Fruit fly (Drosophila melanogaster) whole organism, embryonic: ENCODE results near the gene CG3339.

Experiments
- CG10267 ChIP-seq: fragments of 200-800 bp; sonication (Bioruptor generic); optimal IDR thresholded peaks from 2 replicates; lab custom pipeline; 2018; ENCODE audit warnings: missing biosample characterization, mild to moderate bottlenecking, missing genetic modification characterization, moderate library complexity
- CG10462 ChIP-seq: fragments of 200-800 bp; sonication (Bioruptor generic); optimal IDR thresholded peaks from 2 replicates; lab custom pipeline; 2016; ENCODE audit warnings: missing biosample characterization, missing genetic modification characterization
- CG10979 ChIP-seq: fragments of 200-800 bp; sonication (Bioruptor generic); optimal IDR thresholded peaks from 2 replicates; lab custom pipeline; 2018; ENCODE audit warnings: missing biosample characterization, mild to moderate bottlenecking, missing genetic modification characterization, moderate library complexity
- CG17612 ChIP-seq: fragments of 200-800 bp; sonication (Bioruptor generic); IDR thresholded peaks from 2 replicates; pipeline ENCODE4 v1.3.6; 2022; ENCODE audit warnings: missing biosample characterization, missing genetic modification characterization
- CG18262 ChIP-seq: fragments of 200-800 bp; optimal IDR thresholded peaks from 3 replicates; lab custom pipeline; 2019; ENCODE audit warnings: missing biosample characterization, mild to moderate bottlenecking, missing genetic modification characterization, moderate library complexity
- CG2678 ChIP-seq: fragments of 200-800 bp; sonication (Bioruptor generic); optimal IDR thresholded peaks from 3 replicates; lab custom pipeline; 2019; ENCODE audit warnings: missing biosample characterization, mild to moderate bottlenecking, missing genetic modification characterization, moderate library complexity
- CG2875 ChIP-seq: fragments of 200-800 bp; sonication (Bioruptor generic); optimal IDR thresholded peaks from 2 replicates; lab custom pipeline; 2017; ENCODE audit warnings: missing biosample characterization, mild to moderate bottlenecking, missing genetic modification characterization, missing genetic modification reagents
- CG3065 ChIP-seq: fragments of 200-800 bp; sonication (Bioruptor generic); optimal IDR thresholded peaks from 2 replicates; lab custom pipeline; 2016; ENCODE audit warnings: missing biosample characterization, missing genetic modification characterization
- CG31365 ChIP-seq: fragments of 200-800 bp; sonication (Bioruptor generic); optimal IDR thresholded peaks from 2 replicates; lab custom pipeline; 2018; ENCODE audit warnings: missing biosample characterization, mild to moderate bottlenecking, missing genetic modification characterization
- CG3281 ChIP-seq: fragments of 200-800 bp; sonication (Bioruptor generic); optimal IDR thresholded peaks from 3 replicates; lab custom pipeline; 2017; ENCODE audit warnings: missing biosample characterization, mild to moderate bottlenecking, missing genetic modification characterization
- CG3407 ChIP-seq: fragments of 200-800 bp; sonication (Bioruptor generic); optimal IDR thresholded peaks from 2 replicates; lab custom pipeline; 2018; ENCODE audit warnings: missing biosample characterization, mild to moderate bottlenecking, missing genetic modification characterization
- CG34422 ChIP-seq: fragments of 200-800 bp; sonication (Bioruptor generic); IDR thresholded peaks from 3 replicates; pipeline ENCODE4 v1.3.6; 2022; ENCODE audit warnings: missing biosample characterization, missing genetic modification characterization
- CG43689 ChIP-seq: fragments of 200-800 bp; sonication (Bioruptor generic); IDR thresholded peaks from 2 replicates; pipeline ENCODE4 v1.3.6; 2022; ENCODE audit warnings: missing biosample characterization, missing genetic modification characterization
- CG4404 ChIP-seq: fragments of 200-800 bp; sonication (Bioruptor generic); IDR thresholded peaks from 2 replicates; pipeline ENCODE4 v1.3.6; 2022; ENCODE audit warnings: missing biosample characterization, missing genetic modification characterization
- CG6791 ChIP-seq: fragments of 200-800 bp; sonication (Bioruptor generic); IDR thresholded peaks from 3 replicates; pipeline ENCODE4 v1.3.6; 2022; ENCODE audit warnings: missing biosample characterization, missing genetic modification characterization; ENCODE audit not compliant: partially characterized antibody
- CG7987 ChIP-seq: fragments of 200-800 bp; sonication (Bioruptor generic); optimal IDR thresholded peaks from 2 replicates; lab custom pipeline; 2018; ENCODE audit warnings: missing biosample characterization, mild to moderate bottlenecking, missing genetic modification characterization, moderate library complexity
- Fer2 ChIP-seq: fragments of 200-800 bp; sonication (Bioruptor generic); optimal IDR thresholded peaks from 2 replicates; lab custom pipeline; 2018; ENCODE audit warnings: missing biosample characterization, mild to moderate bottlenecking, missing genetic modification characterization, moderate library complexity
- HLH3B ChIP-seq: fragments of 200-800 bp; sonication (Bioruptor generic); IDR thresholded peaks from 2 replicates; pipeline ENCODE4 v1.3.6; 2022; ENCODE audit warnings: missing biosample characterization, missing genetic modification characterization
- Hey ChIP-seq: fragments of 200-800 bp; sonication (Bioruptor generic); optimal IDR thresholded peaks from 3 replicates; lab custom pipeline; 2018; ENCODE audit warnings: missing biosample characterization, mild to moderate bottlenecking, missing genetic modification characterization
- HmgD ChIP-seq: fragments of 200-800 bp; sonication (Bioruptor generic); optimal IDR thresholded peaks from 3 replicates; lab custom pipeline; 2016; ENCODE audit warnings: missing biosample characterization, missing genetic modification characterization
- Hmx ChIP-seq: fragments of 200-800 bp; sonication (Bioruptor generic); optimal IDR thresholded peaks from 2 replicates; lab custom pipeline; 2016; ENCODE audit warnings: missing biosample characterization, missing genetic modification characterization
- Hr39 ChIP-seq: fragments of >200 bp; optimal IDR thresholded peaks from 2 replicates; lab custom pipeline; 2017
- Lhr ChIP-seq: fragments of 200-800 bp; sonication (Bioruptor generic); optimal IDR thresholded peaks from 3 replicates; lab custom pipeline; 2017; ENCODE audit warnings: mild to moderate bottlenecking, missing biosample characterization, missing genetic modification reagents, missing genetic modification characterization
- PHDP ChIP-seq: fragments of 200-800 bp; sonication (Bioruptor generic); optimal IDR thresholded peaks from 3 replicates; lab custom pipeline; 2018; ENCODE audit warnings: missing biosample characterization, mild to moderate bottlenecking, missing genetic modification characterization, moderate library complexity
- Spps ChIP-seq: fragments of 200-800 bp; sonication (Bioruptor generic); optimal IDR thresholded peaks from 2 replicates; lab custom pipeline; 2018; ENCODE audit warnings: missing biosample characterization, mild to moderate bottlenecking, missing genetic modification characterization
- Usf ChIP-seq: fragments of 200-800 bp; sonication (Bioruptor generic); optimal IDR thresholded peaks from 2 replicates; lab custom pipeline; 2017; ENCODE audit warnings: missing genotype, missing biosample characterization, missing genetic modification characterization
- ab ChIP-seq: fragments of 200-800 bp; sonication (Bioruptor generic); optimal IDR thresholded peaks from 2 replicates; lab custom pipeline; 2016; ENCODE audit warnings: missing biosample characterization, missing genetic modification characterization
- ase ChIP-seq: fragments of 200-800 bp; sonication (Bioruptor generic); IDR thresholded peaks from 3 replicates; pipeline ENCODE4 v1.3.6; 2022; ENCODE audit warnings: missing biosample characterization, missing genetic modification characterization
- bcd ChIP-seq: fragments of 200-800 bp; sonication (Bioruptor generic); optimal IDR thresholded peaks from 2 replicates; lab custom pipeline; 2017; ENCODE audit warnings: missing biosample characterization, mild to moderate bottlenecking, missing genetic modification characterization
- chinmo ChIP-seq: fragments of 200-800 bp; sonication (Bioruptor generic); IDR thresholded peaks from 4 replicates; pipeline ENCODE4 v1.3.6; 2022; ENCODE audit warnings: missing biosample characterization, missing genetic modification characterization; ENCODE audit not compliant: partially characterized antibody
- cwo ChIP-seq: fragments of 200-800 bp; sonication (Bioruptor generic); optimal IDR thresholded peaks from 3 replicates; lab custom pipeline; 2017; ENCODE audit warnings: missing biosample characterization, missing genetic modification characterization, mild to moderate bottlenecking, moderate library complexity, missing genetic modification reagents
- eyg ChIP-seq: fragments of 200-800 bp; sonication (Bioruptor generic); optimal IDR thresholded peaks from 3 replicates; lab custom pipeline; 2016; ENCODE audit warnings: missing biosample characterization, missing genetic modification characterization
- fd3F ChIP-seq: fragments of 200-800 bp; sonication (Bioruptor generic); optimal IDR thresholded peaks from 2 replicates; lab custom pipeline; 2018; ENCODE audit warnings: missing biosample characterization, mild to moderate bottlenecking, missing genetic modification characterization, moderate library complexity
- insv ChIP-seq, 2 experiments: fragments of 200-800 bp; sonication (Bioruptor generic); optimal IDR thresholded peaks; 3 replicates each; lab custom pipeline; 2016 to 2018; ENCODE audit warnings: missing biosample characterization in 2 of 2, missing genetic modification characterization in 2 of 2
- luna ChIP-seq: fragments of 200-800 bp; sonication (Bioruptor generic); optimal IDR thresholded peaks from 2 replicates; lab custom pipeline; 2016; ENCODE audit warnings: missing biosample characterization, missing genetic modification characterization
- nom ChIP-seq: fragments of 200-800 bp; sonication (Bioruptor generic); optimal IDR thresholded peaks from 2 replicates; lab custom pipeline; 2017; ENCODE audit warnings: missing biosample characterization, missing genetic modification characterization, mild to moderate bottlenecking, moderate library complexity, missing genetic modification reagents
- pnt ChIP-seq: fragments of 200-800 bp; sonication (Bioruptor generic); optimal IDR thresholded peaks from 3 replicates; lab custom pipeline; 2016; ENCODE audit warnings: missing biosample characterization, missing genetic modification characterization
- sd ChIP-seq: fragments of 200-800 bp; sonication (Bioruptor generic); optimal IDR thresholded peaks from 3 replicates; lab custom pipeline; 2018; ENCODE audit warnings: missing biosample characterization, mild to moderate bottlenecking, missing genetic modification characterization, moderate library complexity
- sug ChIP-seq: fragments of 200-800 bp; optimal IDR thresholded peaks from 2 replicates; lab custom pipeline; 2019; ENCODE audit warnings: missing biosample characterization, mild to moderate bottlenecking, missing genetic modification characterization, moderate library complexity
- trem ChIP-seq: fragments of 200-800 bp; optimal IDR thresholded peaks from 3 replicates; lab custom pipeline; 2019; ENCODE audit warnings: missing biosample characterization, mild to moderate bottlenecking, missing genetic modification characterization, moderate library complexity
- twi ChIP-seq: fragments of 200-800 bp; optimal IDR thresholded peaks from 2 replicates; lab custom pipeline; 2019; ENCODE audit warnings: missing biosample characterization, mild to moderate bottlenecking, missing genetic modification characterization, moderate library complexity
- zen ChIP-seq: fragments of 200-800 bp; sonication (Bioruptor generic); optimal IDR thresholded peaks from 3 replicates; lab custom pipeline; 2018; ENCODE audit warnings: missing biosample characterization, mild to moderate bottlenecking, missing genetic modification characterization, moderate library complexity

Gene CG3339

DNA sequence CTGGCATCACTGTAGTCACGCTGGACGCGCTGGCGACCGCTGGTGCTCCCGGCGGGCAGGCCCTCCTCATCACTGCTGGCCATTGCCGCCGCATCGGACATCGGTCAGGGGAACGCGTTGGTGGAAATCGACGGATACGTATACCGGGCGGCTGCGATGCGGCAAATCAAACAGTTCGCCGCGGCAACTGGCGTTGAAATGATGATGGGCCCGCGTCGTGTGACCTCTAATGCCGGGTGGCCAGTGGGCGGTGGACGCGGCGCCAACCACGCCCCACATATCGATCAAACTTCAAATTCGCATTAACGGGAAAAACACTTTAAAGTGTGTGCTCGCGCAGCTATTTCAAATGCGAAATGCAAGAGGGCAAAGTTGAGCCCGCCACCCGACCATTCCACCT, at the start of gene CG3339:
Gene CG3339, minus strand, starts transcription at position 101 of the 400 bp plus-strand sequence.
- TF ChIP-seq pnt (no peak), CG2678 (tag; lab: Kevin White, UChicago) (no peak), HLH3B (no peak), Hmx (GFP tag; lab: Kevin White, UChicago) (no peak), trem (tag; lab: Kevin White, UChicago) (no peak), HmgD (GFP tag; lab: Kevin White, UChicago) (no peak), Fer2 (no peak), CG3407 (GFP tag; lab: Kevin White, UChicago) (no peak), CG6791 (GFP tag; lab: Robert Waterston, UW) (no peak), CG4404 (GFP tag; lab: Robert Waterston, UW) (no peak), bcd (GFP tag; lab: Kevin White, UChicago) (no peak)

DNA sequence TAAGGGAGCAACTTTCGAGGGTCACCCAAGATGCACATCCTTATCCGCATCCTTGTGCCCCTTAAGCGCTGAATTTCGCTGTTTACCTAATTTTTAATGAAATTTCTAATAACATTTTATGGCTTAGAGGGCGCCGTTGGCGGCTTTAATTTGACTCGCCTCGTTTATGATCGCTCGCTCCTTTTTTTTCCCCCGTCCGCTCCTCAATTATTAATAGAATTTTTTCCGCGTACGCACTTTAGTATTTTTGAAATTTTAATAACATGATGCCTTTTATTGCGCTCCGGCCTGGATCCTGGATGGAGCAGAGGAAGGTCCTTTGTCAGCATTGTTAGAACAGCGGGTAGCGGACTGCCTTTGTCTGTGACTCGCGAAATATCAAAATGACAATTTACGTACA, 46.5 kb upstream of the CG3339 start, which contains the start of gene CG46335:
Gene CG46335, minus strand, starts transcription at position 101 of the 400 bp plus-strand sequence.
- TF ChIP-seq eyg (no peak), CG10267 (tag; lab: Kevin White, UChicago) (no peak)
- TF ChIP-seq, all 482 proteins: peak for 0

DNA sequence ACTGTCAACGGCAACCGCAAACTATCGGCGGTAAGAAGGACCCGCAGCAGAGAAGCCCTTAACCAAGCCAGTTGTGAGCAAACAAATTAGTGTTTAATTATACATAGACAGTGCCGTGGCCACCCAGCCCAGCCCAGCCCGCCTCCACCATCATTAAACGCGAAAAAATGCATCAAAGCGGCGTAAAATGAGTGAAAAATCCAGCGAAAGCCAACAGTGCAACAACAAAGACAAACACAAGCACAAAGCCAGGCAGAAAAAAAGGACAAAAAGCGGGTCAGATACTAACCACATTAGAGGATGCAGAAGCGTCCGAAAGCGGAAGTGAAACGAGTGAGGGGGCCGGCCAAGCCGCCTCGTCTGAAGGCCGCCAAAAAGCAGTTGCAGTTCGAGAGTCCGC, 18.2 kb upstream of the CG3339 start, which contains the start of gene CG42534:
Gene CG42534, plus strand, starts transcription at position 301 of the 400 bp plus-strand sequence.
- TF ChIP-seq CG3065 (GFP tag; lab: Kevin White, UChicago) = no peak
- 0 out of 3 replicates have a peak, but pooled peaks have one; percentile 13 for TF ChIP-seq CG34422 (GFP tag; lab: Robert Waterston, UW)

DNA sequence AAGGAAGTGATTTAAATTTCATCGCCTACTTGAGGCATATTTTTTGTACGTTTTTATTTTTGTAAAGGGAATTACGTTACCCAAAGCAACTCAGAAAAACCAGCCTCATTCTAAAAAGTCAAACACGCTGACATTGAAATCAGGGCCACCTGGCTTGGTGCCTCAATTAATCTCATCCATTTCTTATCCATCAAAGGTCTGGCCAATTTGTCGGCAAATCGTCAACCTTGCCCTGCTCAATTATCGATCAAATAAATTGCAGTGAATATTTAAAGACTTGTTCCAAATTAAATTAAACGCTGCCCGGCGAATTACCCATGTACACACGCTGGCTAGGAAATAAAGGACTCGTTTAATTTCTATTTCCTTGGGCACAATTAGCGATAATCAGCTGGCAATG, 8.7 kb upstream of the CG3339 start, which contains the start of gene CG3330:
Gene CG3330, minus strand, starts transcription at position 101 of the 400 bp plus-strand sequence.
- TF ChIP-seq luna (GFP tag; lab: Kevin White, UChicago) = no peak
- TF ChIP-seq ase (GFP tag; lab: Robert Waterston, UW) = no peak
- TF ChIP-seq CG2875 = no peak
- TF ChIP-seq Spps (tag; lab: Kevin White, UChicago) = no peak

DNA sequence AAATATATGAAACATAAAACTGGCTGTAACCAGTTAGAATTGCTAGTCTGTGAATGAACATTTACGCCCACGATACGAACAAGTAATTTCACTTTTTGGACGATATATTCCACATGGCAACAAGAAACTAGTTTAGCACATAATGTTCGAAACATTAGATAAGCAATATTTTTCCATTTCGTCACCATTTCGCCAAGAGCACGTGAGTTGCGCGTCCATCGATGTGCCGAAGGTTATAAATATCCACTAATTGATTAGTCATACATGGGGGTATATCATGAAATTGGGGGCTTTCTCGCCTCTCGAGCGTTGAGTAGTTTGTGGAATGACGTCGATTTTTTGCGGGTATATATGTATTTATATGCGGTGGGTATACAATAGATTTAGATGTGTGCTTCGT, 28.0 kb downstream of the CG3339 start:
- TF ChIP-seq sd (tag; lab: Kevin White, UChicago) (peak; percentile 45), Hr39 (lab: Kevin White, UChicago) (no peak), CG7987 (GFP tag; lab: Kevin White, UChicago) (peak; percentile 68), chinmo (GFP tag; lab: Robert Waterston, UW) (0 out of 4 replicates have a peak, but pooled peaks have one; percentile 7), CG18262 (no peak), cwo (GFP tag; lab: Kevin White, UChicago) (peak; percentile 97)

DNA sequence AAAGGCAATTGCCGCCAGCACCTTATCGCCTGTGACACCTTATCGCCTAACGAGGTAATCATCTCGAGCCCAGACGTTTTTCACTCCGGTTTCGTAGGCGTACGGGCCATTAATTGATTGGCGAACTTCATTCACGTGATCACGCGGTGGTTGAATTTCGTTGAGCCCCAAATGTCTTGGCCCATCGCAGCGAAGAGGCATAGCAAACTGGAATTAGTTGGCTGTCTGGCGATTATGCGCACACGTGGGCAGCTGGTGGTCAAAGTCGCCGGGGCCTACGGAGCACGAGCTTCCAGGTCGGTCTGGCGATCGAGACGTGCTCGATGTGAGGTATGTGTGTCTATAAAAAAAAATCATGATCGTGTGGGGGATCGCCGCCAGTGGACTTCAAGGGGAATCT, 29.1 kb downstream of the CG3339 start:
- TF ChIP-seq Hey (tag; lab: Kevin White, UChicago) (no peak), CG31365 (tag; lab: Kevin White, UChicago) (no peak), CG43689 (GFP tag; lab: Robert Waterston, UW) (no peak), sd (tag; lab: Kevin White, UChicago) (peak; percentile 78), nom (GFP tag; lab: Kevin White, UChicago) (no peak), CG17612 (GFP tag; lab: Robert Waterston, UW) (no peak), ab (GFP tag; lab: Kevin White, UChicago) (no peak), CG10462 (GFP tag; lab: Kevin White, UChicago) (no peak), CG2875 (no peak), CG10979 (no peak), sug (tag; lab: Kevin White, UChicago) (peak; percentile 91), CG3281 (no peak), fd3F (GFP tag; lab: Kevin White, UChicago) (no peak), twi (tag; lab: Kevin White, UChicago) (no peak), insv (GFP tag; optimal IDR thresholded peaks at IDR 0.05; lab: Kevin White, UChicago) (no peak), PHDP (tag; lab: Kevin White, UChicago) (no peak), zen (tag; lab: Kevin White, UChicago) (no peak), Usf (GFP tag; lab: Kevin White, UChicago) (no peak), Lhr (no peak)
